Worm (Caenorhabditis elegans) whole organism, L1 larva: ENCODE data around the gene srxa-10.

ENCODE experiments used
- C16A3.4 ChIP-seq: fragments of 150-350 bp; optimal IDR thresholded peaks from 2 replicates; lab custom pipeline; 2014; ENCODE audit warnings: missing biosample characterization, missing genetic modification characterization
- C34B4.2 ChIP-seq: sonication (generic microtip); optimal IDR thresholded peaks from 2 replicates; lab custom pipeline; 2017; ENCODE audit warnings: mild to moderate bottlenecking, missing genetic modification characterization, missing compliant biosample characterization
- F16B12.6 ChIP-seq: fragments of 150-350 bp; optimal IDR thresholded peaks from 2 replicates; lab custom pipeline; 2014; ENCODE audit warnings: missing biosample characterization, missing genetic modification characterization
- alr-1 ChIP-seq: fragments of 200-800 bp; sonication (Bioruptor generic); optimal IDR thresholded peaks from 2 replicates; lab custom pipeline; 2018; ENCODE audit warnings: borderline replicate concordance, mild to moderate bottlenecking, missing genetic modification characterization, missing compliant biosample characterization
- aly-2 ChIP-seq: fragments of 150-350 bp; optimal IDR thresholded peaks from 2 replicates; lab custom pipeline; 2014; ENCODE audit warnings: missing biosample characterization, missing genetic modification characterization
- ceh-82 ChIP-seq, 3 experiments: fragments of 150-350 bp in 1 of 3; sonication (generic microtip) in 2 of 3; optimal IDR thresholded peaks; 2 replicates each; lab custom pipeline; 2014 to 2017; ENCODE audit warnings: missing biosample characterization in 3 of 3, missing genetic modification characterization in 3 of 3
- ceh-90 ChIP-seq: sonication (generic microtip); optimal IDR thresholded peaks from 2 replicates; lab custom pipeline; 2016; ENCODE audit warnings: missing genetic modification characterization, missing compliant biosample characterization
- ces-1 ChIP-seq: fragments of 150-350 bp; optimal IDR thresholded peaks from 2 replicates; lab custom pipeline; 2014; ENCODE audit warnings: missing biosample characterization, missing genetic modification reagents, missing genetic modification characterization
- dpl-1 ChIP-seq, 3 experiments: fragments of 150-350 bp in 2 of 3; sonication (generic microtip) in 1 of 3; optimal IDR thresholded peaks; 2 replicates each; lab custom pipeline; 2014 to 2017; ENCODE audit warnings: missing biosample characterization in 3 of 3, missing genetic modification characterization in 3 of 3, missing genetic modification reagents in 3 of 3
- dsc-1 ChIP-seq: sonication (generic microtip); optimal IDR thresholded peaks from 2 replicates; lab custom pipeline; 2016; ENCODE audit warnings: mild to moderate bottlenecking, missing genetic modification characterization, missing compliant biosample characterization
- efl-1 ChIP-seq, 4 experiments: fragments of 150-350 bp; optimal IDR thresholded peaks in 3 of 4; peaks in 1 of 4; 1 replicate in 1 of 4; 2 replicates in 3 of 4; lab custom pipeline; 2014; ENCODE audit warnings: missing biosample characterization in 2 of 4, missing genetic modification characterization in 2 of 4, missing genetic modification reagents in 2 of 4
- elt-3 ChIP-seq, 6 experiments: fragments of 150-350 bp in 1 of 6; sonication (generic microtip); optimal IDR thresholded peaks; 2 replicates each; lab custom pipeline; 2017 to 2018; ENCODE audit warnings: missing biosample characterization in 6 of 6, missing genetic modification characterization in 6 of 6, inconsistent platforms in 1 of 6
- fkh-8 ChIP-seq: sonication (generic microtip); optimal IDR thresholded peaks from 2 replicates; lab custom pipeline; 2016; ENCODE audit warnings: mild to moderate bottlenecking, missing genetic modification characterization, missing compliant biosample characterization
- hlh-17 ChIP-seq: fragments of 200-800 bp; sonication (Bioruptor generic); optimal IDR thresholded peaks from 2 replicates; lab custom pipeline; 2018; ENCODE audit warnings: missing genetic modification characterization, mild to moderate bottlenecking, missing compliant biosample characterization, moderate library complexity, borderline replicate concordance
- irx-1 ChIP-seq: sonication (generic microtip); optimal IDR thresholded peaks from 2 replicates; lab custom pipeline; 2016; ENCODE audit warnings: missing genetic modification characterization, missing compliant biosample characterization
- lin-13 ChIP-seq: fragments of 150-350 bp; optimal IDR thresholded peaks from 2 replicates; lab custom pipeline; 2014; ENCODE audit warnings: missing biosample characterization, missing genetic modification reagents, missing genetic modification characterization
- lin-15B ChIP-seq: fragments of 150-350 bp; sonication (generic microtip); optimal IDR thresholded peaks from 3 replicates; lab custom pipeline; 2014; ENCODE audit warnings: missing biosample characterization, missing genetic modification characterization
- lin-35 ChIP-seq, 2 experiments: fragments of 150-350 bp; optimal IDR thresholded peaks; 2 replicates each; lab custom pipeline; 2014; ENCODE audit warnings: missing biosample characterization in 2 of 2, missing genetic modification characterization in 2 of 2, missing genetic modification reagents in 2 of 2
- lin-39 ChIP-seq: fragments of 150-350 bp; optimal IDR thresholded peaks from 2 replicates; lab custom pipeline; 2014; ENCODE audit warnings: missing biosample characterization, missing genetic modification reagents, missing genetic modification characterization
- lir-3 ChIP-seq: sonication (generic microtip); optimal IDR thresholded peaks from 2 replicates; lab custom pipeline; 2016; ENCODE audit warnings: mild to moderate bottlenecking, missing genetic modification characterization, moderate library complexity, missing compliant biosample characterization; ENCODE audit not compliant: poor library complexity
- lsy-2 ChIP-seq, 2 experiments: fragments of 150-350 bp; optimal IDR thresholded peaks; 2 replicates each; lab custom pipeline; 2014; ENCODE audit warnings: missing biosample characterization in 2 of 2, missing genetic modification characterization in 2 of 2
- mab-9 ChIP-seq: fragments of 200-800 bp; sonication (Bioruptor generic); IDR thresholded peaks from 2 replicates; pipeline ENCODE4 v1.3.6; 2022; ENCODE audit warnings: missing genetic modification reagents, missing genetic modification characterization, missing compliant biosample characterization
- mdl-1 ChIP-seq, 2 experiments: fragments of 150-350 bp; optimal IDR thresholded peaks; 2 replicates each; lab custom pipeline; 2014 to 2017; ENCODE audit warnings: missing biosample characterization in 2 of 2, missing genetic modification characterization in 2 of 2, inconsistent platforms in 1 of 2
- nhr-11 ChIP-seq: fragments of 150-350 bp; optimal IDR thresholded peaks from 2 replicates; lab custom pipeline; 2014; ENCODE audit warnings: missing biosample characterization, missing genetic modification characterization
- nhr-19 ChIP-seq: fragments of 200-800 bp; sonication (Bioruptor generic); conservative IDR thresholded peaks from 2 replicates; pipeline ENCODE4 v1.3.6; 2022; ENCODE audit warnings: missing genetic modification characterization, missing compliant biosample characterization
- nhr-20 ChIP-seq: sonication (generic microtip); optimal IDR thresholded peaks from 2 replicates; lab custom pipeline; 2016; ENCODE audit warnings: mild to moderate bottlenecking, missing genetic modification characterization, missing compliant biosample characterization
- nhr-71 ChIP-seq: sonication (generic microtip); optimal IDR thresholded peaks from 2 replicates; lab custom pipeline; 2016; ENCODE audit warnings: mild to moderate bottlenecking, missing genetic modification characterization, moderate library complexity, missing compliant biosample characterization
- nhr-76 ChIP-seq: sonication (generic microtip); optimal IDR thresholded peaks from 2 replicates; lab custom pipeline; 2017; ENCODE audit warnings: missing biosample characterization, missing genetic modification characterization
- nhr-85 ChIP-seq: sonication (generic microtip); peaks from one replicate; lab custom pipeline; 2016; ENCODE audit warnings: missing genetic modification characterization, inconsistent platforms, missing compliant biosample characterization
- nhr-90 ChIP-seq: sonication (generic microtip); optimal IDR thresholded peaks from 2 replicates; lab custom pipeline; 2016; ENCODE audit warnings: mild to moderate bottlenecking, missing genetic modification characterization, missing compliant biosample characterization; ENCODE audit not compliant: poor library complexity
- pag-3 ChIP-seq: sonication (generic microtip); optimal IDR thresholded peaks from 2 replicates; lab custom pipeline; 2017; ENCODE audit warnings: missing genetic modification characterization, mild to moderate bottlenecking, missing compliant biosample characterization, antibody characterized with exemption, borderline replicate concordance; ENCODE audit not compliant: insufficient read depth
- rnt-1 ChIP-seq: sonication (generic microtip); optimal IDR thresholded peaks from 2 replicates; lab custom pipeline; 2016; ENCODE audit warnings: mild to moderate bottlenecking, missing genetic modification characterization, moderate library complexity, missing compliant biosample characterization
- snpc-4 ChIP-seq: fragments of 150-350 bp; optimal IDR thresholded peaks from 2 replicates; lab custom pipeline; 2014; ENCODE audit warnings: missing biosample characterization, missing genetic modification characterization
- sox-4 ChIP-seq: sonication (generic microtip); optimal IDR thresholded peaks from 2 replicates; lab custom pipeline; 2016; ENCODE audit warnings: missing genetic modification characterization, missing compliant biosample characterization
- sptf-1 ChIP-seq: fragments of 150-350 bp; optimal IDR thresholded peaks from 2 replicates; lab custom pipeline; 2014; ENCODE audit warnings: missing biosample characterization, missing genetic modification characterization
- sup-37 ChIP-seq: fragments of 200-800 bp; sonication (Bioruptor generic); optimal IDR thresholded peaks from 2 replicates; lab custom pipeline; 2018; ENCODE audit warnings: mild to moderate bottlenecking, missing genetic modification characterization, missing compliant biosample characterization
- tlp-1 ChIP-seq: fragments of 150-350 bp; optimal IDR thresholded peaks from 2 replicates; lab custom pipeline; 2014; ENCODE audit warnings: missing biosample characterization, missing genetic modification characterization
- unc-30 ChIP-seq: sonication (generic microtip); optimal IDR thresholded peaks from 2 replicates; lab custom pipeline; 2017; ENCODE audit warnings: missing biosample characterization, missing genetic modification characterization
- zip-4 ChIP-seq: fragments of 200-800 bp; sonication (Bioruptor generic); optimal IDR thresholded peaks from 2 replicates; lab custom pipeline; 2018; ENCODE audit warnings: mild to moderate bottlenecking, missing genetic modification characterization, moderate library complexity, missing compliant biosample characterization
- ztf-11 ChIP-seq, 2 experiments: sonication (generic microtip); optimal IDR thresholded peaks; 2 replicates each; lab custom pipeline; 2016 to 2017; ENCODE audit warnings: missing genetic modification characterization in 2 of 2, missing biosample characterization in 1 of 2, missing compliant biosample characterization in 1 of 2
- ztf-4 ChIP-seq: fragments of 150-350 bp; optimal IDR thresholded peaks from 2 replicates; lab custom pipeline; 2014; ENCODE audit warnings: missing biosample characterization, missing genetic modification characterization

srxa-10 gene

DNA sequence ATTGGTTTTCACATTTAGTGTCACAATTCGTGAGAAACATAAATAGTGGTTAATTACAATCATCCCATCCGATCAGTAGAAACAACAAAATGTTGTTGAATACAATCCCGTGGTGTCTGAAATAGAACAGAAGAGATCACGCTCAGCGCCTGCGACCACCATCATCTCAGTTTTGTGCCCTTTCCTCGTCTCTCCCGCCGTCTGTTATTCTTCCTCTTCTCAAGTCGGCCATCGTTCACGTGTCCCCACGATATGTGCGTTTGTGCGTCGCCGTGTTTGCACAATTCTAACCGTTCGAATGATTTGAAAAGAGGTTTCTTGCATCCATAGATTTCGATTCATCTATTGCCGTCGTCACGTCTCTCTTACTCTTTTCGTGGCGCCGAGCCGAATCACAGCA is 22.4 kb upstream of the srxa-10 start, which contains the start of gene panl-3 (continued):
- TF ChIP-seq zip-4, result no peak
- peak; percentile 80 for TF ChIP-seq nhr-20 (tag; lab: Kevin White, UChicago)
- peak; percentile 60 to 69 for TF ChIP-seq efl-1 (optimal IDR thresholded peaks at IDR 0.05; lab: Kevin White, UChicago)
- TF ChIP-seq efl-1 (GFP tag; optimal IDR thresholded peaks at IDR 0.05 in 1 of 2; lab: Kevin White, UChicago), result peak; percentile 71 to 96
- peak in 2 of 6 experiments; percentile 30 to 48 for TF ChIP-seq elt-3 (tag; optimal IDR thresholded peaks at IDR 0.05; lab: Kevin White, UChicago)
- TF ChIP-seq nhr-90 (tag; lab: Kevin White, UChicago), result peak; percentile 61
- peak; percentile 65 for TF ChIP-seq fkh-8 (tag; lab: Kevin White, UChicago)
- TF ChIP-seq mdl-1 (tag; optimal IDR thresholded peaks at IDR 0.05; lab: Kevin White, UChicago), result peak in 1 of 2 experiments; percentile 95
- TF ChIP-seq ztf-4 (tag; lab: Kevin White, UChicago), result peak; percentile 51
- peak; percentile 18 for TF ChIP-seq snpc-4 (tag; lab: Kevin White, UChicago)
- no peak for TF ChIP-seq ztf-11 (tag; optimal IDR thresholded peaks at IDR 0.05; lab: Kevin White, UChicago)
- TF ChIP-seq lin-35 (GFP tag; optimal IDR thresholded peaks at IDR 0.05; lab: Kevin White, UChicago), result peak; percentile 71 to 85
- no peak for TF ChIP-seq hlh-17 (GFP tag; lab: Kevin White, UChicago)
- TF ChIP-seq sox-4 (tag; lab: Kevin White, UChicago), result no peak
- peak; percentile 39 for TF ChIP-seq lin-13
- TF ChIP-seq dsc-1 (tag; lab: Kevin White, UChicago), result peak; percentile 28
- no peak for TF ChIP-seq tlp-1 (tag; lab: Kevin White, UChicago)
- TF ChIP-seq nhr-76, result no peak
- no peak for TF ChIP-seq lin-39 (tag; lab: Kevin White, UChicago)
- peak; percentile 55 for TF ChIP-seq nhr-19 (GFP tag; lab: Robert Waterston, UW)
- TF ChIP-seq nhr-71, result peak; percentile 81
- TF ChIP-seq mab-9, result peak; percentile 73
- TF ChIP-seq C16A3.4, result peak; percentile 79
- TF ChIP-seq lsy-2 (tag; optimal IDR thresholded peaks at IDR 0.05; lab: Kevin White, UChicago), result peak; percentile 73 to 80
- TF ChIP-seq aly-2 (tag; lab: Kevin White, UChicago), result no peak

ce11 chrIII:9817894-9818293 is 21.5 kb upstream of the srxa-10 start:
- TF ChIP-seq lsy-2 (tag; optimal IDR thresholded peaks at IDR 0.05; lab: Kevin White, UChicago) (peak; percentile 43 to 70), alr-1 (tag; lab: Kevin White, UChicago) (no peak), nhr-11 (tag; lab: Kevin White, UChicago) (no peak), rnt-1 (tag; lab: Kevin White, UChicago) (no peak), sptf-1 (no peak), nhr-85 (tag; lab: Kevin White, UChicago) (peak; percentile 27), C34B4.2 (tag; lab: Kevin White, UChicago) (no peak), irx-1 (no peak), sup-37 (no peak), lin-15B (tag; lab: Kevin White, UChicago) (no peak), snpc-4 (tag; lab: Kevin White, UChicago) (no peak), dpl-1 (GFP tag; optimal IDR thresholded peaks at IDR 0.05; lab: Kevin White, UChicago) (no peak), pag-3 (no peak), unc-30 (tag; lab: Kevin White, UChicago) (no peak), F16B12.6 (peak; percentile 2), ceh-90 (no peak), zip-4 (no peak), ces-1 (GFP tag; lab: Kevin White, UChicago) (no peak), lir-3 (no peak), ceh-82 (tag; optimal IDR thresholded peaks at IDR 0.05; lab: Kevin White, UChicago) (no peak)
